Fruit fly (Drosophila melanogaster) whole organism, embryonic: ENCODE data around the gene Pp1alpha-96A.

Source experiments
- Bdp1 ChIP-seq: fragments of 200-800 bp; sonication (Bioruptor generic); optimal IDR thresholded peaks from 3 replicates; lab custom pipeline; 2016; ENCODE audit warnings: missing biosample characterization, missing genetic modification characterization
- CG10209 ChIP-seq: fragments of 200-800 bp; sonication (Bioruptor generic); optimal IDR thresholded peaks from 3 replicates; lab custom pipeline; 2017; ENCODE audit warnings: missing biosample characterization, mild to moderate bottlenecking, missing genetic modification characterization, missing genetic modification reagents
- CG11504 ChIP-seq: fragments of 200-800 bp; sonication (Bioruptor generic); optimal IDR thresholded peaks from 3 replicates; lab custom pipeline; 2019; ENCODE audit warnings: missing biosample characterization, mild to moderate bottlenecking, missing genetic modification characterization, moderate library complexity
- CG12236 ChIP-seq: fragments of 200-800 bp; sonication (Bioruptor generic); optimal IDR thresholded peaks from 2 replicates; lab custom pipeline; 2016; ENCODE audit warnings: missing biosample characterization, missing genetic modification characterization
- CG12659 ChIP-seq: fragments of 200-800 bp; sonication (Bioruptor generic); optimal IDR thresholded peaks from 3 replicates; lab custom pipeline; 2017; ENCODE audit warnings: mild to moderate bottlenecking, missing biosample characterization, missing genetic modification reagents, missing genetic modification characterization
- CG13624 ChIP-seq: fragments of 200-800 bp; sonication (Bioruptor generic); optimal IDR thresholded peaks from 2 replicates; lab custom pipeline; 2016; ENCODE audit warnings: missing biosample characterization, missing genetic modification characterization
- CG14014 ChIP-seq: fragments of 200-800 bp; sonication (Bioruptor generic); IDR thresholded peaks from 2 replicates; pipeline ENCODE4 v1.3.6; 2022; ENCODE audit warnings: missing biosample characterization, missing genetic modification characterization
- CG15479 ChIP-seq: fragments of 200-800 bp; sonication (Bioruptor generic); optimal IDR thresholded peaks from 3 replicates; lab custom pipeline; 2019; ENCODE audit warnings: missing biosample characterization, mild to moderate bottlenecking, missing genetic modification characterization, moderate library complexity
- CG1832 ChIP-seq: fragments of 200-800 bp; sonication (Bioruptor generic); optimal IDR thresholded peaks from 2 replicates; lab custom pipeline; 2017; ENCODE audit warnings: missing biosample characterization, mild to moderate bottlenecking, missing genetic modification characterization, inconsistent platforms
- CG31365 ChIP-seq: fragments of 200-800 bp; sonication (Bioruptor generic); optimal IDR thresholded peaks from 2 replicates; lab custom pipeline; 2018; ENCODE audit warnings: missing biosample characterization, mild to moderate bottlenecking, missing genetic modification characterization
- CG32532 ChIP-seq: fragments of 200-800 bp; sonication (Bioruptor generic); IDR thresholded peaks from 2 replicates; pipeline ENCODE4 v1.3.6; 2022; ENCODE audit warnings: missing biosample characterization, missing genetic modification characterization
- CG5180 ChIP-seq: fragments of 200-800 bp; sonication (Bioruptor generic); optimal IDR thresholded peaks from 3 replicates; lab custom pipeline; 2017; ENCODE audit warnings: missing biosample characterization, missing genetic modification characterization, mild to moderate bottlenecking, moderate library complexity, missing genetic modification reagents
- CG6272 ChIP-seq: fragments of 200-800 bp; sonication (Bioruptor generic); IDR thresholded peaks from 2 replicates; pipeline ENCODE4 v1.3.6; 2022; ENCODE audit warnings: missing biosample characterization, missing genetic modification characterization
- CG6689 ChIP-seq: fragments of 200-800 bp; sonication (Bioruptor generic); IDR thresholded peaks from 2 replicates; pipeline ENCODE4 v1.3.6; 2022; ENCODE audit warnings: missing biosample characterization, missing genetic modification characterization
- CG7372 ChIP-seq: fragments of 200-800 bp; sonication (Bioruptor generic); IDR thresholded peaks from 2 replicates; pipeline ENCODE4 v1.3.6; 2022; ENCODE audit warnings: missing biosample characterization, missing genetic modification characterization
- CG7928 ChIP-seq: fragments of 200-800 bp; sonication (Bioruptor generic); optimal IDR thresholded peaks from 2 replicates; lab custom pipeline; 2017; ENCODE audit warnings: missing biosample characterization, mild to moderate bottlenecking, missing genetic modification characterization
- CG7987 ChIP-seq: fragments of 200-800 bp; sonication (Bioruptor generic); optimal IDR thresholded peaks from 2 replicates; lab custom pipeline; 2018; ENCODE audit warnings: missing biosample characterization, mild to moderate bottlenecking, missing genetic modification characterization, moderate library complexity
- CG8290 ChIP-seq, 3 experiments: fragments of 200-800 bp; sonication (Bioruptor generic); optimal IDR thresholded peaks; 2 replicates each; lab custom pipeline; 2016 to 2019; ENCODE audit warnings: missing biosample characterization in 3 of 3, missing genetic modification characterization in 3 of 3, mild to moderate bottlenecking in 2 of 3, moderate library complexity in 1 of 3
- GATAe ChIP-seq: fragments of 200-800 bp; sonication (Bioruptor generic); conservative IDR thresholded peaks from 2 replicates; pipeline ENCODE4 v1.3.6; 2022; ENCODE audit warnings: missing biosample characterization, missing genetic modification characterization
- H2.0 ChIP-seq: fragments of 200-800 bp; sonication (Bioruptor generic); IDR thresholded peaks from 2 replicates; pipeline ENCODE4 v1.3.6; 2022; ENCODE audit warnings: missing biosample characterization, missing genetic modification characterization
- HHEX ChIP-seq: fragments of 200-800 bp; sonication (Bioruptor generic); optimal IDR thresholded peaks from 3 replicates; lab custom pipeline; 2017; ENCODE audit warnings: missing biosample characterization, mild to moderate bottlenecking, missing genetic modification characterization, missing genetic modification reagents
- HLH3B ChIP-seq: fragments of 200-800 bp; sonication (Bioruptor generic); IDR thresholded peaks from 2 replicates; pipeline ENCODE4 v1.3.6; 2022; ENCODE audit warnings: missing biosample characterization, missing genetic modification characterization
- Hr3 ChIP-seq: fragments of 200-800 bp; sonication (Bioruptor generic); optimal IDR thresholded peaks from 3 replicates; lab custom pipeline; 2016; ENCODE audit warnings: missing biosample characterization, missing genetic modification characterization
- Mes4 ChIP-seq: fragments of 200-800 bp; sonication (Bioruptor generic); optimal IDR thresholded peaks from 2 replicates; lab custom pipeline; 2016; ENCODE audit warnings: missing biosample characterization, missing genetic modification characterization
- Nf-YC ChIP-seq: fragments of 200-800 bp; optimal IDR thresholded peaks from 3 replicates; lab custom pipeline; 2019; ENCODE audit warnings: missing biosample characterization, mild to moderate bottlenecking, missing genetic modification characterization, moderate library complexity
- Poxn ChIP-seq: fragments of 200-800 bp; sonication (Bioruptor generic); IDR thresholded peaks from 2 replicates; pipeline ENCODE4 v1.3.6; 2022; ENCODE audit warnings: missing biosample characterization, missing genetic modification characterization
- Rx ChIP-seq: fragments of 200-800 bp; sonication (Bioruptor generic); IDR thresholded peaks from 2 replicates; pipeline ENCODE4 v1.3.6; 2022; ENCODE audit warnings: missing biosample characterization, missing genetic modification characterization
- Six4 ChIP-seq: fragments of 200-800 bp; sonication (Bioruptor generic); optimal IDR thresholded peaks from 2 replicates; lab custom pipeline; 2016; ENCODE audit warnings: missing biosample characterization, missing genetic modification characterization
- Ssrp ChIP-seq: fragments of 200-800 bp; sonication (Bioruptor generic); optimal IDR thresholded peaks from 2 replicates; lab custom pipeline; 2018; ENCODE audit warnings: missing biosample characterization, mild to moderate bottlenecking, missing genetic modification characterization, moderate library complexity
- Xbp1 ChIP-seq: fragments of 200-800 bp; sonication (Bioruptor generic); optimal IDR thresholded peaks from 3 replicates; lab custom pipeline; 2016; ENCODE audit warnings: missing biosample characterization, mild to moderate bottlenecking, missing genetic modification characterization
- Xrp1 ChIP-seq: fragments of 200-800 bp; sonication (Bioruptor generic); IDR thresholded peaks from 2 replicates; pipeline ENCODE4 v1.3.6; 2022; ENCODE audit warnings: missing biosample characterization, missing genetic modification characterization
- YL-1 ChIP-seq: fragments of 200-800 bp; sonication (Bioruptor generic); optimal IDR thresholded peaks from 3 replicates; lab custom pipeline; 2017; ENCODE audit warnings: missing biosample characterization, mild to moderate bottlenecking, missing genetic modification characterization
- bowl ChIP-seq: fragments of 200-800 bp; sonication (Bioruptor generic); IDR thresholded peaks from 2 replicates; pipeline ENCODE4 v1.3.6; 2022; ENCODE audit warnings: missing biosample characterization, missing genetic modification characterization
- chinmo ChIP-seq: fragments of 200-800 bp; sonication (Bioruptor generic); IDR thresholded peaks from 4 replicates; pipeline ENCODE4 v1.3.6; 2022; ENCODE audit warnings: missing biosample characterization, missing genetic modification characterization; ENCODE audit not compliant: partially characterized antibody
- ci ChIP-seq: fragments of 200-800 bp; sonication (Bioruptor generic); IDR thresholded peaks from 3 replicates; pipeline ENCODE4 v1.3.6; 2022; ENCODE audit warnings: missing biosample characterization, missing genetic modification characterization
- dysf ChIP-seq: fragments of 200-800 bp; sonication (Bioruptor generic); IDR thresholded peaks from 3 replicates; pipeline ENCODE4 v1.3.6; 2022; ENCODE audit warnings: missing biosample characterization, missing genetic modification characterization
- fd102C ChIP-seq: fragments of 200-800 bp; sonication (Bioruptor generic); optimal IDR thresholded peaks from 2 replicates; lab custom pipeline; 2018; ENCODE audit warnings: missing biosample characterization, mild to moderate bottlenecking, missing genetic modification characterization, moderate library complexity
- ham ChIP-seq: fragments of 200-800 bp; sonication (Bioruptor generic); IDR thresholded peaks from 2 replicates; pipeline ENCODE4 v1.3.6; 2022; ENCODE audit warnings: missing biosample characterization, missing genetic modification characterization
- jing ChIP-seq: fragments of 200-800 bp; sonication (Bioruptor generic); optimal IDR thresholded peaks from 2 replicates; lab custom pipeline; 2018; ENCODE audit warnings: missing biosample characterization, mild to moderate bottlenecking, missing genetic modification characterization
- lab ChIP-seq: fragments of 200-800 bp; sonication (Bioruptor generic); optimal IDR thresholded peaks from 3 replicates; lab custom pipeline; 2017; ENCODE audit warnings: missing biosample characterization, missing genetic modification characterization, mild to moderate bottlenecking, moderate library complexity, missing genetic modification reagents
- lmd ChIP-seq: fragments of 200-800 bp; sonication (Bioruptor generic); IDR thresholded peaks from 2 replicates; pipeline ENCODE4 v1.3.6; 2022; ENCODE audit warnings: missing biosample characterization, missing genetic modification characterization
- rib ChIP-seq: fragments of 200-800 bp; sonication (Bioruptor generic); IDR thresholded peaks from 2 replicates; pipeline ENCODE4 v1.3.6; 2022; ENCODE audit warnings: missing biosample characterization, missing genetic modification characterization
- sd ChIP-seq: fragments of 200-800 bp; sonication (Bioruptor generic); optimal IDR thresholded peaks from 3 replicates; lab custom pipeline; 2018; ENCODE audit warnings: missing biosample characterization, mild to moderate bottlenecking, missing genetic modification characterization, moderate library complexity
- sima ChIP-seq: fragments of 200-800 bp; sonication (Bioruptor generic); optimal IDR thresholded peaks from 2 replicates; lab custom pipeline; 2016; ENCODE audit warnings: missing biosample characterization, missing genetic modification characterization
- sr ChIP-seq: fragments of 200-800 bp; sonication (Bioruptor generic); IDR thresholded peaks from 3 replicates; pipeline ENCODE4 v1.3.6; 2022; ENCODE audit warnings: missing biosample characterization, missing genetic modification characterization
- stc ChIP-seq: fragments of 200-800 bp; sonication (Bioruptor generic); IDR thresholded peaks from 2 replicates; pipeline ENCODE4 v1.3.6; 2022; ENCODE audit warnings: missing biosample characterization, missing genetic modification characterization
- twi ChIP-seq: fragments of 200-800 bp; optimal IDR thresholded peaks from 2 replicates; lab custom pipeline; 2019; ENCODE audit warnings: missing biosample characterization, mild to moderate bottlenecking, missing genetic modification characterization, moderate library complexity
- tx ChIP-seq: fragments of 200-800 bp; sonication (Bioruptor generic); optimal IDR thresholded peaks from 2 replicates; lab custom pipeline; 2016; ENCODE audit warnings: missing biosample characterization, missing genetic modification characterization
- vfl ChIP-seq: fragments of 200-800 bp; sonication (Bioruptor generic); optimal IDR thresholded peaks from 2 replicates; lab custom pipeline; 2016; ENCODE audit warnings: missing biosample characterization, missing genetic modification characterization
- wek ChIP-seq: fragments of 200-800 bp; sonication (Bioruptor generic); optimal IDR thresholded peaks from 3 replicates; lab custom pipeline; 2018; ENCODE audit warnings: missing biosample characterization, mild to moderate bottlenecking, missing genetic modification characterization, moderate library complexity

The Pp1alpha-96A gene

dm6 chr3R:24568251-24568932 lies 50.3 kb downstream of the Pp1alpha-96A start (continued):
- TF ChIP-seq Rx (GFP tag; lab: Robert Waterston, UW) (no peak), CG13624 (peak; percentile 7), Bdp1 (no peak), Poxn (GFP tag; lab: Robert Waterston, UW) (no peak), CG14014 (GFP tag; lab: Robert Waterston, UW) (no peak), stc (GFP tag; lab: Robert Waterston, UW) (no peak), Six4 (no peak), lab (GFP tag; lab: Kevin White, UChicago) (peak; percentile 9), Hr3 (no peak), sr (GFP tag; lab: Robert Waterston, UW) (no peak), jing (GFP tag; lab: Kevin White, UChicago) (no peak), CG12659 (GFP tag; lab: Kevin White, UChicago) (no peak), wek (GFP tag; lab: Kevin White, UChicago) (no peak), chinmo (GFP tag; lab: Robert Waterston, UW) (0 out of 4 replicates have a peak, but pooled peaks have one; percentile 46), CG6272 (GFP tag; lab: Robert Waterston, UW) (no peak), twi (tag; lab: Kevin White, UChicago) (no peak), CG7372 (no peak), CG32532 (GFP tag; lab: Robert Waterston, UW) (no peak), Mes4 (no peak), ham (peak; percentile 13; the same call in 1 of the 2 replicates), CG1832 (GFP tag; lab: Kevin White, UChicago) (no peak), YL-1 (no peak), CG11504 (tag; lab: Kevin White, UChicago) (no peak), vfl (no peak), lmd (no peak), CG15479 (GFP tag; lab: Kevin White, UChicago) (peak; percentile 19), CG31365 (no peak), ci (GFP tag; lab: Robert Waterston, UW) (no peak), CG5180 (GFP tag; lab: Kevin White, UChicago) (no peak), dysf (GFP tag; lab: Robert Waterston, UW) (0 out of 3 replicates have a peak, but pooled peaks have one; percentile 6), CG7928 (GFP tag; lab: Kevin White, UChicago) (no peak), GATAe (GFP tag; lab: Robert Waterston, UW) (peak; percentile 58), sd (peak; percentile 32), tx (GFP tag; lab: Kevin White, UChicago) (no peak), Ssrp (no peak), CG8290 (GFP tag; optimal IDR thresholded peaks at IDR 0.05; lab: Kevin White, UChicago) (no peak), CG8290 (tag; optimal IDR thresholded peaks at IDR 0.05; lab: Kevin White, UChicago) (peak in 1 of 2 experiments; percentile 16), HLH3B (GFP tag; lab: Robert Waterston, UW) (no peak), fd102C (GFP tag; lab: Kevin White, UChicago) (no peak), CG7987 (GFP tag; lab: Kevin White, UChicago) (peak; percentile 89), sima (no peak), rib (peak; percentile 39; the same call in 1 of the 2 replicates), HHEX (no peak), CG10209 (GFP tag; lab: Kevin White, UChicago) (no peak), CG12236 (no peak), CG6689 (GFP tag; lab: Robert Waterston, UW) (no peak), bowl (GFP tag; lab: Robert Waterston, UW) (no peak), H2.0 (no peak), Xrp1 (no peak), Xbp1 (GFP tag; lab: Kevin White, UChicago) (no peak), Nf-YC (tag; lab: Kevin White, UChicago) (no peak)
